Fruit fly (Drosophila melanogaster) whole organism, wandering third instar larva: ENCODE data around the gene Dus2.
A peak's percentile ranks its signal among the peaks of the same experiment; 100 is the strongest.

Experiments
- CG32264 ChIP-seq: fragments of 200-800 bp; sonication (Bioruptor generic); optimal IDR thresholded peaks from 2 replicates; lab custom pipeline; 2016; ENCODE audit warnings: missing biosample characterization, missing genetic modification characterization
- CG9705 ChIP-seq: fragments of 200-800 bp; sonication (Bioruptor generic); optimal IDR thresholded peaks from 2 replicates; lab custom pipeline; 2018; ENCODE audit warnings: missing biosample characterization, mild to moderate bottlenecking, missing genetic modification characterization
- CrebA ChIP-seq: fragments of 200-800 bp; sonication (Bioruptor generic); optimal IDR thresholded peaks from 2 replicates; lab custom pipeline; 2016; ENCODE audit warnings: missing biosample characterization, mild to moderate bottlenecking, missing genetic modification characterization, borderline replicate concordance
- Dif ChIP-seq: fragments of 200-275, 200-300 bp; sonication (Bioruptor generic); optimal IDR thresholded peaks from 2 replicates; lab custom pipeline; 2018; ENCODE audit warnings: missing biosample characterization, missing genetic modification characterization; ENCODE audit not compliant: partially characterized antibody
- GATAd ChIP-seq: sonication (Bioruptor generic); optimal IDR thresholded peaks from 2 replicates; lab custom pipeline; 2016; ENCODE audit warnings: missing biosample characterization, missing genetic modification characterization
- HLH106 ChIP-seq: fragments of 200-800 bp; optimal IDR thresholded peaks from 3 replicates; lab custom pipeline; 2019; ENCODE audit warnings: missing biosample characterization, mild to moderate bottlenecking, missing genetic modification characterization, moderate library complexity
- Hnf4 ChIP-seq: fragments of 200-800 bp; sonication (Bioruptor generic); optimal IDR thresholded peaks from 2 replicates; lab custom pipeline; 2016; ENCODE audit warnings: missing biosample characterization, mild to moderate bottlenecking, missing genetic modification characterization
- Hr78 ChIP-seq: fragments of >200 bp; optimal IDR thresholded peaks from 2 replicates; lab custom pipeline; 2017; ENCODE audit warnings: missing biosample characterization, missing genetic modification characterization
- Hr83 ChIP-seq: fragments of 200-300 bp; sonication (Bioruptor generic); optimal IDR thresholded peaks from 2 replicates; lab custom pipeline; 2016; ENCODE audit warnings: missing biosample characterization, mild to moderate bottlenecking, missing genetic modification characterization, moderate library complexity; ENCODE audit not compliant: poor library complexity, severe bottlenecking
- Jra ChIP-seq: sonication (Bioruptor generic); optimal IDR thresholded peaks from 2 replicates; lab custom pipeline; 2016; ENCODE audit warnings: missing biosample characterization, missing genetic modification characterization
- Mio ChIP-seq: sonication (Bioruptor generic); optimal IDR thresholded peaks from 2 replicates; lab custom pipeline; 2016; ENCODE audit warnings: missing biosample characterization, missing genetic modification characterization
- Myc ChIP-seq: fragments of >200 bp; optimal IDR thresholded peaks from 2 replicates; lab custom pipeline; 2017
- N ChIP-seq: fragments of >200 bp; optimal IDR thresholded peaks from 2 replicates; lab custom pipeline; 2018; ENCODE audit warnings: missing biosample characterization, missing external identifiers, missing genetic modification characterization
- Rel ChIP-seq, 2 experiments: fragments of 200-800 bp; sonication (Bioruptor generic) in 1 of 2; optimal IDR thresholded peaks; 2 replicates in 1 of 2; 3 replicates in 1 of 2; lab custom pipeline; 2016 to 2019; ENCODE audit warnings: mild to moderate bottlenecking in 2 of 2, missing biosample characterization in 2 of 2, missing genetic modification characterization in 2 of 2, moderate library complexity in 1 of 2
- Sp1 ChIP-seq: fragments of 200-800 bp; sonication (Bioruptor generic); optimal IDR thresholded peaks from 3 replicates; lab custom pipeline; 2019; ENCODE audit warnings: missing biosample characterization, mild to moderate bottlenecking, missing genetic modification characterization, moderate library complexity
- dmrt93B ChIP-seq: fragments of 200-800 bp; sonication (Bioruptor generic); optimal IDR thresholded peaks from 2 replicates; lab custom pipeline; 2018; ENCODE audit warnings: missing biosample characterization, mild to moderate bottlenecking, missing genetic modification characterization
- dsf ChIP-seq: sonication (Bioruptor generic); optimal IDR thresholded peaks from 2 replicates; lab custom pipeline; 2016; ENCODE audit warnings: missing biosample characterization, missing genetic modification characterization, borderline replicate concordance
- foxo ChIP-seq, 2 experiments: fragments of 200-800 bp; sonication (Bioruptor generic); optimal IDR thresholded peaks; 2 replicates in 1 of 2; 3 replicates in 1 of 2; lab custom pipeline; 2016 to 2017; ENCODE audit warnings: missing biosample characterization in 2 of 2, missing genetic modification characterization in 2 of 2
- fru ChIP-seq: fragments of 200-800 bp; sonication (Bioruptor generic); optimal IDR thresholded peaks from 3 replicates; lab custom pipeline; 2016; ENCODE audit warnings: missing biosample characterization, mild to moderate bottlenecking, missing genetic modification characterization
- h ChIP-seq: fragments of 200-800 bp; sonication (Bioruptor generic); optimal IDR thresholded peaks from 3 replicates; lab custom pipeline; 2016; ENCODE audit warnings: missing biosample characterization, mild to moderate bottlenecking, missing genetic modification characterization
- jim ChIP-seq: fragments of 175-275, 200-325 bp; sonication (Bioruptor generic); optimal IDR thresholded peaks from 2 replicates; lab custom pipeline; 2016; ENCODE audit warnings: missing biosample characterization, mild to moderate bottlenecking, missing genetic modification characterization
- lola ChIP-seq: fragments of >200 bp; optimal IDR thresholded peaks from 2 replicates; lab custom pipeline; 2017; ENCODE audit warnings: missing biosample characterization, missing genetic modification characterization
- psq ChIP-seq: fragments of 200-800 bp; sonication (Bioruptor generic); optimal IDR thresholded peaks from 3 replicates; lab custom pipeline; 2017; ENCODE audit warnings: missing biosample characterization, mild to moderate bottlenecking, missing genetic modification characterization, moderate library complexity
- rgr ChIP-seq: fragments of 200-800 bp; sonication (Bioruptor generic); optimal IDR thresholded peaks from 3 replicates; lab custom pipeline; 2016; ENCODE audit warnings: missing biosample characterization, mild to moderate bottlenecking, missing genetic modification characterization
- sv ChIP-seq: fragments of 200-800 bp; sonication (Bioruptor generic); optimal IDR thresholded peaks from 3 replicates; lab custom pipeline; 2016; ENCODE audit warnings: missing biosample characterization, missing genetic modification characterization
- usp ChIP-seq: fragments of >200 bp; optimal IDR thresholded peaks from 2 replicates; lab custom pipeline; 2017; ENCODE audit warnings: missing biosample characterization, missing genetic modification characterization
- woc ChIP-seq: sonication (Bioruptor generic); optimal IDR thresholded peaks from 2 replicates; lab custom pipeline; 2016; ENCODE audit warnings: missing biosample characterization, mild to moderate bottlenecking, missing genetic modification characterization

Gene Dus2

dm6 chrX:14226093-14226492 lies 11.7 kb upstream of the Dus2 start, which contains the start of gene mRpL38:
Gene mRpL38 (plus strand): TSS chrX:14226289.
- TF ChIP-seq h (GFP tag; lab: Kevin White, UChicago), result no peak
- TF ChIP-seq Myc (lab: Kevin White, UChicago), result no peak
- TF ChIP-seq rgr (GFP tag; lab: Kevin White, UChicago), result no peak
- TF ChIP-seq Hr83, result no peak
- no peak for TF ChIP-seq CG32264 (GFP tag; lab: Kevin White, UChicago)
- TF ChIP-seq Hr78 (GFP tag; lab: Kevin White, UChicago), result no peak
- no peak for TF ChIP-seq Jra

DNA sequence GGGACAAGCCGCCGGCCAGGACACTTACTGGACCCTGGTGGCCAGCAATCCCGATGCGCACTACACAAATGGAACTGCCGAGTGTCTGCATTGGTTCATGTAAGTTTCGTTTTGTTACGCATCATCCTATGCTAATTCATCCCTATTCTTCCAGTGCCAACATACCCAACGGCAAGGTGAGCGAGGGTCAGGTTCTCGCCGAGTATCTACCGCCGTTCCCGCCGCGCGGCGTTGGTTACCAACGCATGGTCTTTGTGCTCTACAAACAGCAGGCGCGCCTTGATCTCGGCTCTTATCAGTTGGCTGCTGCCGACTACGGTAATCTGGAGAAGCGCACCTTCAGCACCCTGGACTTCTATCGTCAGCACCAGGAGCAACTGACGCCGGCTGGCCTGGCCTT lies 10.7 kb upstream of the Dus2 start:
- no peak for TF ChIP-seq Sp1
- TF ChIP-seq N, result no peak
- no peak for TF ChIP-seq Dif (GFP tag; lab: Kevin White, UChicago)
- no peak for TF ChIP-seq woc (GFP tag; lab: Kevin White, UChicago)

DNA sequence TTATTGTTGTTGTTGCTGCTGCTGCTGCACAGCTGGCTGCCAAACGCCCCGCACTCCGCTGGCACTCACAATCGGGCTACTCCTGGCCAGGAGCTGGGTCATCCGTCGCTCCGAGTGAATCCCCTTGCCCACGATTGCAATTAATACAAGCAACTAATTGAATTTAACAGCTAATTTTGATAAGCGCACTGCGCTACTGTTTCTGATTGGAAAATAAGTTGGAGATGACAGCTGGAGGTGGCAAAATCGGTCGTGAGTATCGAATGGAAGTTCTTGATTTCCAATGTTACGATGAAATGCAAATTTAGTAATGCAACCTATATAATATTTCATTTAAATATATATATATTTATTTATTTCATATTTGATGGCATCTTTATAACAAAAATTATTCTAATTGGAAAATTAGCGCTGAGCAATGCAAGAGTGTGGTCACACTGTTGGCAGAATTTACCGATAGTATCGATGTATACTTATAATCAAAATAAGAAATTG lies 3.9 kb upstream of the Dus2 start, which contains the start of gene CG42271:
Gene CG42271 (minus strand): TSS at position 224 of the 495 bp plus-strand sequence.
- TF ChIP-seq Myc (lab: Kevin White, UChicago) (no peak), rgr (GFP tag; lab: Kevin White, UChicago) (peak; percentile 12), psq (GFP tag; lab: Kevin White, UChicago) (peak; percentile 22), Sp1 (peak; percentile 33), fru (no peak), Rel (GFP tag; optimal IDR thresholded peaks at IDR 0.05; lab: Kevin White, UChicago) (no peak), Rel (tag; optimal IDR thresholded peaks at IDR 0.05; lab: Kevin White, UChicago) (peak; percentile 86), CG9705 (GFP tag; lab: Kevin White, UChicago) (peak; percentile 21), foxo (GFP tag; optimal IDR thresholded peaks at IDR 0.05; lab: Kevin White, UChicago) (peak in 1 of 2 experiments; percentile 44), HLH106 (tag; lab: Kevin White, UChicago) (peak; percentile 58), sv (no peak), GATAd (GFP tag; lab: Kevin White, UChicago) (peak; percentile 6), woc (GFP tag; lab: Kevin White, UChicago) (no peak), Dif (GFP tag; lab: Kevin White, UChicago) (no peak), Mio (GFP tag; lab: Kevin White, UChicago) (no peak)

DNA sequence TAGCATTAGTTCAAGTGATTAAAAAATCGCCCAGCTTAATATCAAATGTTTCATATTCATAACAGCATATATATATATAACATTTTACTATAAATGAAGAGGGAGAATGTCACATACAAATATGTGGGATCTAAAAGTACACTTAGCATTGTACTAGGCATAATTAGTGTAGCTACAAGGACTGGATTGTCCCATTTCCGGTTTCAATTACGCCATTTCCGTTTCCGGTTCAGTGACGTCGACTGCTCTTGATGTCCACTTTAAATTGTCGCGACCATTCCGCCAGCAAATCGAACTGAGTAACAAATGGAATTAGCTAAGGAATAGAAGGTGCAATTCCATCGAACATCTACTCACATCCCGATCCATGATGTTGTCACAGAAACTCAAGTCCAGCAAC lies 3.3 kb upstream of the Dus2 start:
- TF ChIP-seq N (no peak), Hr78 (GFP tag; lab: Kevin White, UChicago) (no peak), HLH106 (tag; lab: Kevin White, UChicago) (no peak), sv (no peak), CrebA (GFP tag; lab: Kevin White, UChicago) (no peak), dmrt93B (GFP tag; lab: Kevin White, UChicago) (no peak), Hnf4 (no peak), foxo (GFP tag; optimal IDR thresholded peaks at IDR 0.05; lab: Kevin White, UChicago) (no peak), usp (GFP tag; lab: Kevin White, UChicago) (no peak)

dm6 chrX:14242479-14242878 lies 4.7 kb downstream of the Dus2 start, which contains the start of gene mRNA-cap:
Gene mRNA-cap (minus strand): TSS chrX:14242822.
- no peak for TF ChIP-seq dsf (GFP tag; lab: Kevin White, UChicago)

dm6 chrX:14242941-14243736 lies 5.4 kb downstream of the Dus2 start, which contains the start of gene CG32599:
Gene CG32599 (plus strand): TSS chrX:14243686.
- TF ChIP-seq jim (GFP tag; lab: Kevin White, UChicago) (no peak), lola (no peak), dmrt93B (GFP tag; lab: Kevin White, UChicago) (no peak), HLH106 (tag; lab: Kevin White, UChicago) (peak; percentile 29), Hnf4 (no peak), sv (no peak), foxo (GFP tag; optimal IDR thresholded peaks at IDR 0.05; lab: Kevin White, UChicago) (peak in 1 of 2 experiments; percentile 29), rgr (GFP tag; lab: Kevin White, UChicago) (peak; percentile 12), Rel (GFP tag; optimal IDR thresholded peaks at IDR 0.05; lab: Kevin White, UChicago) (no peak), Rel (tag; optimal IDR thresholded peaks at IDR 0.05; lab: Kevin White, UChicago) (peak; percentile 54)
